Worm (Caenorhabditis elegans): ENCODE measurements around the gene fan-1.
A peak's percentile ranks its signal among the peaks of the same experiment; 100 is the strongest.
"Not testable (repeated sequence)": the region's sequence is repeated elsewhere in the genome, so short reads cannot be mapped to it uniquely, and the experiment has no call there.

The fan-1 gene

ce11 chrIV:6585397-6585921, 37.0 kb downstream of the fan-1 start, which contains the start of the genes F38A5.2 and dnj-11 (continued):
- TF ChIP-seq egl-27 (tag; optimal IDR thresholded peaks at IDR 0.05) (no peak), nhr-43 (tag; optimal IDR thresholded peaks at IDR 0.05; ENCODE audit: poor library complexity, severe bottlenecking) (peak; percentile 69), daf-12 (tag; optimal IDR thresholded peaks at IDR 0.05) (no peak), ama-1 (optimal IDR thresholded peaks at IDR 0.05) (no peak), nhr-237 (tag; optimal IDR thresholded peaks at IDR 0.05) (no peak), ceh-16 (tag; optimal IDR thresholded peaks at IDR 0.05) (no peak), aly-2 (tag; optimal IDR thresholded peaks at IDR 0.05) (no peak), nhr-11 (tag; optimal IDR thresholded peaks at IDR 0.05) (no peak), lin-15B (tag; optimal IDR thresholded peaks at IDR 0.05) (peak; percentile 94), nhr-67 (tag; optimal IDR thresholded peaks at IDR 0.05) (no peak), ZK546.5 (tag; optimal IDR thresholded peaks at IDR 0.05) (no peak), ceh-28 (tag; optimal IDR thresholded peaks at IDR 0.05) (peak; percentile 18), ceh-9 (tag; optimal IDR thresholded peaks at IDR 0.05) (no peak), nhr-76 (tag; optimal IDR thresholded peaks at IDR 0.05) (no peak), nhr-25 (tag; optimal IDR thresholded peaks at IDR 0.05) (peak; percentile 89), sea-2 (GFP tag; optimal IDR thresholded peaks at IDR 0.05) (no peak), elt-1 (tag; optimal IDR thresholded peaks at IDR 0.05) (no peak), mdl-1 (tag; optimal IDR thresholded peaks at IDR 0.05) (no peak), lsy-12 (tag; optimal IDR thresholded peaks at IDR 0.05) (peak; percentile 27)

- TF ChIP-seq elt-1 (tag; optimal IDR thresholded peaks at IDR 0.05) (no peak), sea-2 (GFP tag; optimal IDR thresholded peaks at IDR 0.05) (no peak), jun-1 (tag; optimal IDR thresholded peaks at IDR 0.05) (no peak), zag-1 (tag; optimal IDR thresholded peaks at IDR 0.05) (no peak), snpc-4 (tag; optimal IDR thresholded peaks at IDR 0.05) (no peak)
These were observed 39.7 kb downstream of the fan-1 start for ce11 chrIV:6588080-6588613.

ce11 chrIV:6590029-6590428, 41.5 kb downstream of the fan-1 start, which contains the start of the genes lec-11 and irld-7:
TSS of gene lec-11 (minus strand) at chrIV:6590154.
TSS of gene irld-7 (plus strand) at chrIV:6590360.
- no peak for TF ChIP-seq tbx-2 (tag; optimal IDR thresholded peaks at IDR 0.05)
- peak; percentile 69 for TF ChIP-seq pqm-1 (tag; optimal IDR thresholded peaks at IDR 0.05)
- no peak for TF ChIP-seq nhr-67 (tag; optimal IDR thresholded peaks at IDR 0.05)
- TF ChIP-seq elt-2 (tag; optimal IDR thresholded peaks at IDR 0.05), result peak; percentile 72
- TF ChIP-seq ceh-82 (tag; optimal IDR thresholded peaks at IDR 0.05), result no peak

ce11 chrIV:6591010-6591746, 42.7 kb downstream of the fan-1 start, which contains the start of the genes nspb-1 and nspb-2:
TSS of gene nspb-1 (minus strand) at chrIV:6591110.
TSS of gene nspb-2 (plus strand) at chrIV:6591696.
- TF ChIP-seq nhr-11 (tag; optimal IDR thresholded peaks at IDR 0.05); jun-1 (tag; optimal IDR thresholded peaks at IDR 0.05); unc-62 (GFP tag; optimal IDR thresholded peaks at IDR 0.05): not testable (repeated sequence)

ce11 chrIV:6594871-6595270, 46.4 kb downstream of the fan-1 start, which contains the start of gene nspb-3:
TSS of gene nspb-3 (minus strand) at chrIV:6594971.
- not testable (repeated sequence) for TF ChIP-seq nhr-23, daf-12, nhr-25 (tag; optimal IDR thresholded peaks at IDR 0.05)

- no peak for TF ChIP-seq skn-1 (tag; optimal IDR thresholded peaks at IDR 0.05)
- TF ChIP-seq pha-4 (tag; optimal IDR thresholded peaks at IDR 0.05), result no peak
- TF ChIP-seq nhr-28 (tag; optimal IDR thresholded peaks at IDR 0.05), result no peak
- no peak for TF ChIP-seq elt-2 (tag; optimal IDR thresholded peaks at IDR 0.05)
- TF ChIP-seq hmg-11 (tag; optimal IDR thresholded peaks at IDR 0.05), result no peak
- TF ChIP-seq jun-1 (tag; optimal IDR thresholded peaks at IDR 0.05), result no peak
- TF ChIP-seq mml-1 (tag; optimal IDR thresholded peaks at IDR 0.05), result no peak
- no peak for TF ChIP-seq unc-62 (GFP tag; optimal IDR thresholded peaks at IDR 0.05)
- no peak for TF ChIP-seq unc-39 (tag; optimal IDR thresholded peaks at IDR 0.05)
- TF ChIP-seq nfya-1 (tag; optimal IDR thresholded peaks at IDR 0.05; ENCODE audit: insufficient read depth), result no peak
- no peak for TF ChIP-seq nhr-43 (tag; optimal IDR thresholded peaks at IDR 0.05; ENCODE audit: poor library complexity, severe bottlenecking)
- no peak for TF ChIP-seq nhr-76 (tag; optimal IDR thresholded peaks at IDR 0.05)
- TF ChIP-seq egl-5 (tag; optimal IDR thresholded peaks at IDR 0.05), result no peak
- TF ChIP-seq elt-1 (tag; optimal IDR thresholded peaks at IDR 0.05), result no peak
- TF ChIP-seq fkh-2 (tag; optimal IDR thresholded peaks at IDR 0.05), result no peak
- TF ChIP-seq ceh-9 (tag; optimal IDR thresholded peaks at IDR 0.05), result no peak
- no peak for TF ChIP-seq nhr-67 (tag; optimal IDR thresholded peaks at IDR 0.05)
These were observed 47.4 kb downstream of the fan-1 start, which contains the start of gene F38A5.22 for ce11 chrIV:6595912-6596311. TSS of gene F38A5.22 (minus strand) at chrIV:6595940.
